Worm (Caenorhabditis elegans): ENCODE measurements around the gene xrn-1.

DNA sequence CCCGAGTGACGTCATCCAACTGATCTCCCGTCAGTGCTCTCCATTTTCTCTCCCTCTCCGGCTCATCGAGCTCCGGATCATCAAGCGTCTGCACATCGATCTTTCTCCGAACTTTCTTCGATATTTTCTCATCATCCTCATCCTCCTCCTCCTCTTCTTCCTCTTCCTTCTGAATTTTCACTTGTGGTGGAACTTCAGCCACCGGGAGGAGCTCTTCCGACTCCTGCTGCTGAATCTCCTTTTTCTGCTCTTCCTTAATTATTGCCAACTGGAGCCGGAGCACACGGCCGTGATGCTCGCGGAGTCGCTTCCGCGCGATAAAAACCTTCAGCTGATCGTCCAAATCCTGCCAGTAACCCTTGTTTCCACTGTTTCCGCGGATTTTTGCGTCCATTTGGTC lies 67.6 kb downstream of the xrn-1 start:
- TF ChIP-seq flt-1 (GFP tag; IDR thresholded peaks at IDR 0.05), result no peak
- TF ChIP-seq pes-1 (GFP tag; IDR thresholded peaks at IDR 0.05), result no peak
